Worm (Caenorhabditis elegans): Measurements from ENCODE around the gene nmur-2.

- TF ChIP-seq ZK546.5 (tag; optimal IDR thresholded peaks at IDR 0.05) (no peak), daf-8 (GFP tag; IDR thresholded peaks at IDR 0.05) (no peak)
These were observed 7.9 kb downstream of the nmur-2 start, which contains the start of gene srt-54 for ce11 chrII:116916-117315.

Measured in whole organism, L4 larva.